Fruit fly (Drosophila melanogaster): ENCODE data around the gene Sfmbt.

Sfmbt gene

dm6 chr2L:13156349-13156748 lies 20.2 kb downstream of the Sfmbt start (continued):
- peak; percentile 53; the same call in 2 of the 3 replicates for TF ChIP-seq tgo (GFP tag; IDR thresholded peaks at IDR 0.05)
- no peak for TF ChIP-seq CG7745 (tag; optimal IDR thresholded peaks at IDR 0.05)
- no peak for TF ChIP-seq Dll (GFP tag; IDR thresholded peaks at IDR 0.05; ENCODE audit: partially characterized antibody)
- no peak for TF ChIP-seq NK7.1 (GFP tag; optimal IDR thresholded peaks at IDR 0.05)
- 0 out of 2 replicates have a peak, but pooled peaks have one; percentile 25 for TF ChIP-seq Ptx1 (GFP tag; IDR thresholded peaks at IDR 0.05)
- no peak for TF ChIP-seq fd102C (GFP tag; optimal IDR thresholded peaks at IDR 0.05)
- TF ChIP-seq CG6765 (GFP tag; optimal IDR thresholded peaks at IDR 0.05) = no peak
- TF ChIP-seq hkb (optimal IDR thresholded peaks at IDR 0.05) = no peak
- peak; percentile 57 for TF ChIP-seq hkb (GFP tag; IDR thresholded peaks at IDR 0.05)
- no peak for TF ChIP-seq trem (tag; optimal IDR thresholded peaks at IDR 0.05)
- TF ChIP-seq fd96Cb (tag; optimal IDR thresholded peaks at IDR 0.05) = peak; percentile 3
- no peak for TF ChIP-seq fd3F (GFP tag; optimal IDR thresholded peaks at IDR 0.05)
- no peak for TF ChIP-seq toy (GFP tag; IDR thresholded peaks at IDR 0.05)
- TF ChIP-seq CG32767 (GFP tag; IDR thresholded peaks at IDR 0.05) = no peak
- peak; percentile 2 for TF ChIP-seq Hmr (GFP tag; optimal IDR thresholded peaks at IDR 0.05)
- no peak for TF ChIP-seq hth (optimal IDR thresholded peaks at IDR 0.05)
- TF ChIP-seq PHDP (tag; optimal IDR thresholded peaks at IDR 0.05) = peak; percentile 46
- peak; percentile 24 for TF ChIP-seq unpg (GFP tag; optimal IDR thresholded peaks at IDR 0.05)
- no peak for TF ChIP-seq bsh (GFP tag; optimal IDR thresholded peaks at IDR 0.05)
- no peak for TF ChIP-seq NfI (GFP tag; optimal IDR thresholded peaks at IDR 0.05)
- TF ChIP-seq maf-S (GFP tag; optimal IDR thresholded peaks at IDR 0.05) = no peak
- no peak for TF ChIP-seq peb (GFP tag; IDR thresholded peaks at IDR 0.05)
- TF ChIP-seq Blimp-1 (GFP tag; optimal IDR thresholded peaks at IDR 0.05) = peak; percentile 33
- TF ChIP-seq Sox102F (GFP tag; optimal IDR thresholded peaks at IDR 0.05) = peak; percentile 27
- no peak for TF ChIP-seq CG17802 (tag; optimal IDR thresholded peaks at IDR 0.05)
- peak; percentile 58; the same call in 1 of the 3 replicates for TF ChIP-seq dysf (GFP tag; IDR thresholded peaks at IDR 0.05)
- TF ChIP-seq aop (GFP tag; IDR thresholded peaks at IDR 0.05) = no peak
- peak; percentile 61; the same call in 2 of the 3 replicates for TF ChIP-seq CG11695 (GFP tag; IDR thresholded peaks at IDR 0.05)
- TF ChIP-seq tio (GFP tag; optimal IDR thresholded peaks at IDR 0.05) = no peak
- TF ChIP-seq Hsf (GFP tag; optimal IDR thresholded peaks at IDR 0.05) = no peak
- no peak for TF ChIP-seq CG7271 (tag; optimal IDR thresholded peaks at IDR 0.05)
- no peak for TF ChIP-seq CG11085 (GFP tag; IDR thresholded peaks at IDR 0.05)
- TF ChIP-seq CG18599 (GFP tag; optimal IDR thresholded peaks at IDR 0.05) = peak; percentile 15
- TF ChIP-seq Oaz (GFP tag; IDR thresholded peaks at IDR 0.05) = 0 out of 2 replicates have a peak, but pooled peaks have one; percentile 29
- no peak for TF ChIP-seq CG9215 (GFP tag; IDR thresholded peaks at IDR 0.05)
- TF ChIP-seq Ada2b (GFP tag; IDR thresholded peaks at IDR 0.05) = 0 out of 2 replicates have a peak, but pooled peaks have one; percentile 9
- TF ChIP-seq CG7963 (GFP tag; IDR thresholded peaks at IDR 0.05; ENCODE audit: partially characterized antibody) = no peak
- TF ChIP-seq NC2α (GFP tag; optimal IDR thresholded peaks at IDR 0.05) = no peak
- no peak for TF ChIP-seq CG10979 (tag; optimal IDR thresholded peaks at IDR 0.05)
- TF ChIP-seq CG8281 (tag; optimal IDR thresholded peaks at IDR 0.05) = no peak
- TF ChIP-seq CG33557 (GFP tag; optimal IDR thresholded peaks at IDR 0.05) = no peak
- TF ChIP-seq pnt (GFP tag; optimal IDR thresholded peaks at IDR 0.05) = no peak
- peak in 1 of 2 experiments; percentile 41 for TF ChIP-seq Hr51 (GFP tag; optimal IDR thresholded peaks at IDR 0.05)
- no peak for TF ChIP-seq Hand (GFP tag; optimal IDR thresholded peaks at IDR 0.05)
- TF ChIP-seq CG17361 (GFP tag; IDR thresholded peaks at IDR 0.05) = 0 out of 3 replicates have a peak, but pooled peaks have one; percentile 37
- TF ChIP-seq MESR4 (GFP tag; optimal IDR thresholded peaks at IDR 0.05) = no peak
- TF ChIP-seq CG12391 (tag; optimal IDR thresholded peaks at IDR 0.05) = peak; percentile 22
- TF ChIP-seq Ets65A (GFP tag) = peak; percentile 29
- no peak for TF ChIP-seq Lpt (GFP tag; optimal IDR thresholded peaks at IDR 0.05)
- TF ChIP-seq pros (GFP tag; optimal IDR thresholded peaks at IDR 0.05) = no peak
